Worm (Caenorhabditis elegans): ENCODE data around the gene rif-1.2.

rif-1.2 gene

ce11 chrX:12331795-12332194, 39.4 kb downstream of the rif-1.2 start, which contains the start of gene srd-46:
TSS of gene srd-46 (plus strand) at chrX:12332095.
- TF ChIP-seq pes-1 (GFP tag; IDR thresholded peaks at IDR 0.05) (no peak), hmg-4 (GFP tag; optimal IDR thresholded peaks at IDR 0.05) (no peak), ceh-36 (tag; optimal IDR thresholded peaks at IDR 0.05) (no peak), tbx-37 (GFP tag; conservative IDR thresholded peaks at IDR 0.05) (no peak), tra-4 (tag; optimal IDR thresholded peaks at IDR 0.05) (no peak), scrt-1 (GFP tag; IDR thresholded peaks at IDR 0.05) (no peak), ceh-13 (GFP tag; optimal IDR thresholded peaks at IDR 0.05) (no peak), sea-1 (GFP tag; conservative IDR thresholded peaks at IDR 0.05) (no peak), ama-1 (optimal IDR thresholded peaks at IDR 0.05) (no peak), aly-1 (tag; optimal IDR thresholded peaks at IDR 0.05) (no peak), hmbx-1 (tag; optimal IDR thresholded peaks at IDR 0.05) (no peak), ets-7 (tag; optimal IDR thresholded peaks at IDR 0.05) (no peak), B0310.2 (tag; optimal IDR thresholded peaks at IDR 0.05) (no peak), flt-1 (GFP tag; IDR thresholded peaks at IDR 0.05) (no peak), F13C5.2 (tag; optimal IDR thresholded peaks at IDR 0.05) (no peak), hnd-1 (tag; optimal IDR thresholded peaks at IDR 0.05) (no peak), tbx-11 (GFP tag; IDR thresholded peaks at IDR 0.05) (no peak)

ce11 chrX:12328676-12329075, 42.5 kb downstream of the rif-1.2 start, which contains the start of gene srd-45:
TSS of gene srd-45 (plus strand) at chrX:12328976.
- no peak for TF ChIP-seq B0310.2 (tag; optimal IDR thresholded peaks at IDR 0.05)

- TF ChIP-seq tra-4 (tag; optimal IDR thresholded peaks at IDR 0.05) (no peak), F13C5.2 (tag; optimal IDR thresholded peaks at IDR 0.05) (no peak), tbx-11 (GFP tag; IDR thresholded peaks at IDR 0.05) (no peak), hmg-4 (GFP tag; optimal IDR thresholded peaks at IDR 0.05) (no peak), ets-7 (tag; optimal IDR thresholded peaks at IDR 0.05) (no peak), hnd-1 (tag; optimal IDR thresholded peaks at IDR 0.05) (no peak), sea-1 (GFP tag; conservative IDR thresholded peaks at IDR 0.05) (no peak), aly-1 (tag; optimal IDR thresholded peaks at IDR 0.05) (no peak), pes-1 (GFP tag; IDR thresholded peaks at IDR 0.05) (no peak), B0310.2 (tag; optimal IDR thresholded peaks at IDR 0.05) (no peak)
Measured at ce11 chrX:12326424-12326823, 44.8 kb downstream of the rif-1.2 start, which contains the start of gene srd-41. TSS of gene srd-41 (plus strand) at chrX:12326724.

- no peak for TF ChIP-seq pes-1 (GFP tag; IDR thresholded peaks at IDR 0.05)
- no peak for TF ChIP-seq hmg-4 (GFP tag; optimal IDR thresholded peaks at IDR 0.05)
- TF ChIP-seq tbx-11 (GFP tag; IDR thresholded peaks at IDR 0.05): no peak
Measured at ce11 chrX:12323439-12323838, 47.8 kb downstream of the rif-1.2 start, which contains the start of gene srd-40. TSS of gene srd-40 (plus strand) at chrX:12323739.

ce11 chrX:12321357-12321756, 49.9 kb downstream of the rif-1.2 start, which contains the start of gene F17A2.13:
TSS of gene F17A2.13 (plus strand) at chrX:12321657.
- TF ChIP-seq scrt-1 (GFP tag; IDR thresholded peaks at IDR 0.05) (no peak), ama-1 (optimal IDR thresholded peaks at IDR 0.05) (no peak), B0310.2 (tag; optimal IDR thresholded peaks at IDR 0.05) (no peak), pes-1 (GFP tag; IDR thresholded peaks at IDR 0.05) (no peak), tra-4 (tag; optimal IDR thresholded peaks at IDR 0.05) (no peak), sea-1 (GFP tag; conservative IDR thresholded peaks at IDR 0.05) (no peak), ets-7 (tag; optimal IDR thresholded peaks at IDR 0.05) (no peak), tbx-37 (GFP tag; conservative IDR thresholded peaks at IDR 0.05) (no peak), flt-1 (GFP tag; IDR thresholded peaks at IDR 0.05) (no peak), hnd-1 (tag; optimal IDR thresholded peaks at IDR 0.05) (no peak), tbx-11 (GFP tag; IDR thresholded peaks at IDR 0.05) (no peak), ceh-13 (GFP tag; optimal IDR thresholded peaks at IDR 0.05) (no peak)

ce11 chrX:12320737-12321136, 50.5 kb downstream of the rif-1.2 start, which contains the start of gene ceh-40:
TSS of gene ceh-40 (minus strand) at chrX:12320777.
- TF ChIP-seq F13C5.2 (tag; optimal IDR thresholded peaks at IDR 0.05) (no peak), aly-1 (tag; optimal IDR thresholded peaks at IDR 0.05) (no peak), tbx-11 (GFP tag; IDR thresholded peaks at IDR 0.05) (no peak)
